Fruit fly (Drosophila melanogaster): ENCODE data around the gene CG46026.
A peak's percentile ranks its signal among the peaks of the same experiment; 100 is the strongest.

Gene CG46026

DNA sequence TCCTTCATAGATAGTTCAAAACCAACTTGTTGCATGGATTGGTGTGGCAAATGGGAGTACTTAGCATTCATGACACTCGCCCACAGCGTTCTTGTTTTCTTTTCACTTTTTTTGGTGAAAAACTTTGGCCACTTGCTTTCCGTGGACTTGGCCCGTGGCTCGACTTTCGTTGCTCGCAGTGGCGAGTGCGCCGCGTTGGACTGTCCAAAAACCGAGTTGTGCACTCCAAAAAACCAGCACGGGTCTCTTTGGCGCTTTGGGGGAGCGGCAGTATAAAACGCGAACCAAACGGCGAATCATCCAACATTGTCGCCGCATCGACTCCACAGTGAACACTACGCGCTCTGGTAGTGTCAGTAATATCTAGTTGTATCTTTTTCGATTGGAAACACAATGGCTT is 33.1 kb downstream of the CG46026 start, which contains the start of gene Osi20:
TSS of gene Osi20 (plus strand) at position 301 of the 400 bp plus-strand sequence.
- TF ChIP-seq dsx (GFP tag; optimal IDR thresholded peaks at IDR 0.05; ENCODE audit: poor library complexity, severe bottlenecking) (no peak), Ets96B (tag; optimal IDR thresholded peaks at IDR 0.05) (no peak), acj6 (GFP tag; optimal IDR thresholded peaks at IDR 0.05) (no peak), fd59A (GFP tag; optimal IDR thresholded peaks at IDR 0.05) (no peak), Lpt (GFP tag; optimal IDR thresholded peaks at IDR 0.05) (no peak)

- TF ChIP-seq Met (GFP tag; optimal IDR thresholded peaks at IDR 0.05) = no peak
- TF ChIP-seq Eip75B (GFP tag; optimal IDR thresholded peaks at IDR 0.05) = no peak
- no peak for TF ChIP-seq Eip78C (GFP tag)
- TF ChIP-seq CG11294 (GFP tag; IDR thresholded peaks at IDR 0.05) = no peak
- no peak for TF ChIP-seq spab (GFP tag; optimal IDR thresholded peaks at IDR 0.05)
- TF ChIP-seq ss (GFP tag; optimal IDR thresholded peaks at IDR 0.05) = no peak
- no peak for TF ChIP-seq CG11902 (GFP tag; optimal IDR thresholded peaks at IDR 0.05)
- TF ChIP-seq salr (GFP tag; optimal IDR thresholded peaks at IDR 0.05) = no peak
Observed at dm6 chr3R:6341668-6342067, 35.0 kb downstream of the CG46026 start, which contains the start of gene CG17917. Gene CG17917 (plus strand): TSS chr3R:6341968.

DNA sequence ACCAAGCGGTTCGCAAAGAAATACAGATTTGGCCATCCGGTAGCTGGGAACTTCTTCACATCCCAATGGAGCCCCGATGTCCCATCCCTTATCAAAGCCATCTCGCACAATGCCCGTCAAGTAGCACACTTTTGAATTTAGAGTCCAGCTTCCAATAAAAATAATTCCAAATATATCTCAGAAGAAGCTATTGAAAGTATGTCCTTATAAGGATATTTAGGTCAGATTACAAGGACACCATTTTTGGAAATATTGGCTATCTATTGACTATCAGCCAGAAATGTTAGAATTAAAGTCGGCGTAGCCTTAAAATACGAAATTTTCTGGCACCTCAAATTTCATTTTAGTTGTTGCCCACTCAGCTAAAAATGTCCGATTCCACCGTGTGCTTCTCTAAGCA is 36.0 kb downstream of the CG46026 start, which contains the start of gene CG10298:
TSS of gene CG10298 (plus strand) at position 301 of the 400 bp plus-strand sequence.
- no peak for TF ChIP-seq CG3919 (GFP tag; optimal IDR thresholded peaks at IDR 0.05)
- no peak for TF ChIP-seq CG32006 (GFP tag; optimal IDR thresholded peaks at IDR 0.05)
- TF ChIP-seq Blimp-1 (GFP tag; optimal IDR thresholded peaks at IDR 0.05) = no peak
- no peak for TF ChIP-seq CG1621 (tag; optimal IDR thresholded peaks at IDR 0.05)

DNA sequence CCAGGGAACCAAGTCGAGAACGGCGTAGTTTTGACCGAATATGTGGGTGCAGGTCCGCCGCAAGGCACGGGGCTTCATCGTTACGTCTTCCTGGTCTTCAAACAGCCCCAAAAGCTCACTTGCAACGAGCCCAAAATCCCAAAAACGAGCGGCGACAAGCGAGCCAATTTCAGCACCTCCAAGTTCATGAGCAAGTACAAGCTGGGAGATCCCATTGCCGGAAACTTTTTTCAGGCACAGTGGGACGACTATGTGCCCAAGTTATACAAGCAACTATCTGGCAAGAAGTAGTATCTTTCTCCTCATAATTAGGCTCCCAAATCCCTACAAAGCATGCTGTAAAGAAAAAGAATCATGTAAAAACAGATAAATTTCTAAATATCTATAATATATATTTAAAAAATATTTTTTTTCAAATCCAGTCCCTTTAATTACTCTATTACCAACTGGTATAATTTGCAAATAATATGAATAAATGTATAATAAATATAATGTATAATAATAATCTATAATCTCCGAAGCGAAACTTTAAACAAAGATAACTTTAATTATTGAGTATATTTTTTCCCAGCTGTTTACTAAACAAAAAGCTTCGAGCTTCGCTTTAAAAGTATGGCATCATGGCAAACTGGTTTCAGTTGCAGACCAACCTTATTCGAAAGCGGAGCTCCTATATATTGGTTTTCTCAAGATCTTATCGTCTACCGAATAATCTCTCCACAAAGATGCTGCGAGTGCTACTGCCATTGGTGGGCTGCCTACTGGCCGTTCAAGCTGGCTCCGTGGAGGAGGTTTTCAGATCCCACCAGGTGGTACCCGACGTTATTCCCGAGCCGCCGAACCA is 36.9 kb downstream of the CG46026 start, which contains the start of gene CG17919:
TSS of gene CG17919 (plus strand) at position 634 of the 844 bp plus-strand sequence.
- TF ChIP-seq CG31627 (GFP tag; optimal IDR thresholded peaks at IDR 0.05) (peak; percentile 13), Hr4 (GFP tag; optimal IDR thresholded peaks at IDR 0.05) (peak; percentile 19), eg (GFP tag; IDR thresholded peaks at IDR 0.05) (0 out of 3 replicates have a peak, but pooled peaks have one; percentile 14), esn (GFP tag; optimal IDR thresholded peaks at IDR 0.05) (peak; percentile 44), CG11762 (GFP tag; optimal IDR thresholded peaks at IDR 0.05; ENCODE audit: insufficient read depth) (no peak), CG11902 (GFP tag; optimal IDR thresholded peaks at IDR 0.05) (no peak), CG6808 (GFP tag; optimal IDR thresholded peaks at IDR 0.05) (peak; percentile 53), Ets21C (GFP tag; optimal IDR thresholded peaks at IDR 0.05) (no peak), Eip75B (GFP tag; optimal IDR thresholded peaks at IDR 0.05) (no peak), CG7368 (GFP tag; optimal IDR thresholded peaks at IDR 0.05) (peak; percentile 32), salr (GFP tag; optimal IDR thresholded peaks at IDR 0.05) (peak in 1 of 2 experiments; percentile 12), CG3919 (GFP tag; optimal IDR thresholded peaks at IDR 0.05) (peak; percentile 57), CG10631 (GFP tag; optimal IDR thresholded peaks at IDR 0.05) (peak; percentile 39), Met (GFP tag; optimal IDR thresholded peaks at IDR 0.05) (no peak), Sox102F (GFP tag; optimal IDR thresholded peaks at IDR 0.05) (no peak), CG3032 (tag; optimal IDR thresholded peaks at IDR 0.05) (peak; percentile 37), CG4318 (GFP tag; optimal IDR thresholded peaks at IDR 0.05) (no peak), CG32006 (GFP tag; optimal IDR thresholded peaks at IDR 0.05) (no peak), fd85E (GFP tag; optimal IDR thresholded peaks at IDR 0.05) (no peak), CG6163 (GFP tag; IDR thresholded peaks at IDR 0.05) (no peak), OdsH (GFP tag; optimal IDR thresholded peaks at IDR 0.05) (peak; percentile 60), Lpt (GFP tag; optimal IDR thresholded peaks at IDR 0.05) (no peak), CG15336 (GFP tag; IDR thresholded peaks at IDR 0.05) (peak; percentile 53), CG10669 (GFP tag; optimal IDR thresholded peaks at IDR 0.05) (no peak), CG8319 (GFP tag; optimal IDR thresholded peaks at IDR 0.05) (no peak), CG16779 (tag; optimal IDR thresholded peaks at IDR 0.05) (no peak), fkh (GFP tag; optimal IDR thresholded peaks at IDR 0.05) (no peak), CG8119 (GFP tag; IDR thresholded peaks at IDR 0.05) (peak; percentile 61), spab (GFP tag; optimal IDR thresholded peaks at IDR 0.05) (no peak), Sox15 (GFP tag; optimal IDR thresholded peaks at IDR 0.05) (peak; percentile 15), lz (GFP tag; optimal IDR thresholded peaks at IDR 0.05) (peak; percentile 14), CG8632 (GFP tag; optimal IDR thresholded peaks at IDR 0.05) (peak; percentile 57), ss (GFP tag; optimal IDR thresholded peaks at IDR 0.05) (no peak), cyc (GFP tag; optimal IDR thresholded peaks at IDR 0.05) (no peak)
